Worm (Caenorhabditis elegans) whole organism, young adult: ENCODE measurements around the gene hpk-1.

Source experiments
- F10E7.11 ChIP-seq: sonication (generic microtip); optimal IDR thresholded peaks from 2 replicates; lab custom pipeline; 2017; ENCODE audit warnings: mild to moderate bottlenecking, missing genetic modification characterization, moderate library complexity, missing compliant biosample characterization
- F37B4.10 ChIP-seq: fragments of 200-800 bp; sonication (Bioruptor generic); IDR thresholded peaks from 2 replicates; pipeline ENCODE4 v1.3.6; 2022; ENCODE audit warnings: missing genetic modification characterization, missing compliant biosample characterization
- F52B5.7 ChIP-seq: sonication (generic microtip); optimal IDR thresholded peaks from 2 replicates; lab custom pipeline; 2016; ENCODE audit warnings: mild to moderate bottlenecking, missing genetic modification characterization, missing compliant biosample characterization
- K12H6.12 ChIP-seq: fragments of 200-800 bp; sonication (Bioruptor generic); optimal IDR thresholded peaks from 2 replicates; lab custom pipeline; 2018; ENCODE audit warnings: mild to moderate bottlenecking, missing genetic modification characterization, missing compliant biosample characterization
- Y53G8AR.9 ChIP-seq: fragments of 200-800 bp; sonication (Bioruptor generic); conservative IDR thresholded peaks from 2 replicates; pipeline ENCODE4 v1.3.6; 2022; ENCODE audit warnings: missing genetic modification reagents, missing genetic modification characterization, missing compliant biosample characterization
- ZK185.1 ChIP-seq: sonication (generic microtip); optimal IDR thresholded peaks from 2 replicates; lab custom pipeline; 2016; ENCODE audit warnings: mild to moderate bottlenecking, missing genetic modification characterization, missing compliant biosample characterization; ENCODE audit not compliant: poor library complexity, severe bottlenecking
- ama-1 ChIP-seq, 3 experiments: fragments of 150-350 bp in 1 of 3; sonication (generic microtip) in 2 of 3; optimal IDR thresholded peaks; 2 replicates each; lab custom pipeline; 2014 to 2018; ENCODE audit warnings: missing biosample characterization in 2 of 3, missing genetic modification characterization in 2 of 3, missing genetic modification reagents in 2 of 3
- aptf-3 ChIP-seq: fragments of 200-800 bp; sonication (Bioruptor generic); IDR thresholded peaks from 2 replicates; pipeline ENCODE4 v1.3.6; 2022; ENCODE audit warnings: missing genetic modification characterization, missing compliant biosample characterization
- lag-1 ChIP-seq: fragments of 200-800 bp; sonication (Bioruptor generic); IDR thresholded peaks from 2 replicates; pipeline ENCODE4 v1.3.6; 2022; ENCODE audit warnings: missing genetic modification reagents, missing genetic modification characterization, missing compliant biosample characterization
- rec-8 ChIP-seq, 2 experiments: sonication (generic microtip); optimal IDR thresholded peaks; 2 replicates each; lab custom pipeline; 2016; ENCODE audit warnings: mild to moderate bottlenecking in 2 of 2, missing genetic modification characterization in 2 of 2, missing genetic modification reagents in 2 of 2, missing genotype in 2 of 2, missing biosample characterization in 1 of 2, missing compliant biosample characterization in 1 of 2, moderate library complexity in 1 of 2
- sea-2 ChIP-seq: fragments of 200-800 bp; sonication (Bioruptor generic); IDR thresholded peaks from 2 replicates; pipeline ENCODE4 v1.3.6; 2022; ENCODE audit warnings: missing genetic modification characterization, missing compliant biosample characterization

DNA sequence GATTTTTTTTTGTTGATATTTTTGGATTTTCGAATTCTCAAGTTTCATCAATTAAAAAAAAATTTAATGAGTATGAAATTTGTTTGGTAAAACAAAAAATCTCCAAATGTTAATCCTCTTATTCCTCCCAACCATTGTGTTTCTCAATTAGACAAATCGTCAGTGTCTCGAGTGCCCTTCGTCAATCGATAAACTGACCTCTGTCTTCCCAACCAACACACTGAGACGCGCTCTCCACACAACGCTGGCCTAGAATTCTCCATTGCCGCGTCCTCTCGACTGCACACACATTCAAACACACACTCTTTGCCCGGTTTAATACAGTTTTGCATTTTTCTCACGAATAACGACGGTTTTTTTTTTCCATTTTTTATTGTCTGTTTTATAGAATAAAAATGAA lies 37.7 kb upstream of the hpk-1 start, which contains the start of gene taf-11.1:
- TF ChIP-seq F10E7.11 (no peak), rec-8 (tag; optimal IDR thresholded peaks at IDR 0.05; lab: Kevin White, UChicago) (no peak), Y53G8AR.9 (GFP tag; lab: Robert Waterston, UW) (no peak), ama-1 (optimal IDR thresholded peaks at IDR 0.05; lab: Kevin White, UChicago) (no peak), ama-1 (GFP tag; optimal IDR thresholded peaks at IDR 0.05; lab: Kevin White, UChicago) (no peak), aptf-3 (GFP tag; lab: Robert Waterston, UW) (no peak), ZK185.1 (tag; lab: Kevin White, UChicago) (no peak), K12H6.12 (no peak), F37B4.10 (GFP tag; lab: Robert Waterston, UW) (no peak), sea-2 (GFP tag; lab: Robert Waterston, UW) (no peak), lag-1 (GFP tag; lab: Robert Waterston, UW) (no peak), F52B5.7 (tag; lab: Kevin White, UChicago) (no peak)
